Fruit fly (Drosophila melanogaster) whole organism, embryonic: ENCODE results near the gene Zwilch.

Experiments
- CG7556 ChIP-seq: fragments of 200-800 bp; sonication (Bioruptor generic); optimal IDR thresholded peaks from 2 replicates; lab custom pipeline; 2017; ENCODE audit warnings: missing biosample characterization, mild to moderate bottlenecking, missing genetic modification characterization
- CG8388 ChIP-seq: fragments of 200-800 bp; sonication (Bioruptor generic); optimal IDR thresholded peaks from 2 replicates; lab custom pipeline; 2019; ENCODE audit warnings: missing biosample characterization, mild to moderate bottlenecking, missing genetic modification characterization, moderate library complexity
- Fer1 ChIP-seq: fragments of 200-800 bp; sonication (Bioruptor generic); optimal IDR thresholded peaks from 2 replicates; lab custom pipeline; 2017; ENCODE audit warnings: missing biosample characterization, mild to moderate bottlenecking, missing genetic modification characterization
- NC2α ChIP-seq: fragments of 200-800 bp; sonication (Bioruptor generic); optimal IDR thresholded peaks from 2 replicates; lab custom pipeline; 2016; ENCODE audit warnings: missing biosample characterization, missing genetic modification characterization
- Taf1 ChIP-seq: fragments of 200-800 bp; sonication (Bioruptor generic); IDR thresholded peaks from 2 replicates; pipeline ENCODE4 v1.3.6; 2022; ENCODE audit warnings: missing biosample characterization, missing genetic modification characterization
- gsb ChIP-seq: fragments of 200-800 bp; sonication (Bioruptor generic); IDR thresholded peaks from 2 replicates; pipeline ENCODE4 v1.3.6; 2022; ENCODE audit warnings: missing biosample characterization, missing genetic modification characterization

DNA sequence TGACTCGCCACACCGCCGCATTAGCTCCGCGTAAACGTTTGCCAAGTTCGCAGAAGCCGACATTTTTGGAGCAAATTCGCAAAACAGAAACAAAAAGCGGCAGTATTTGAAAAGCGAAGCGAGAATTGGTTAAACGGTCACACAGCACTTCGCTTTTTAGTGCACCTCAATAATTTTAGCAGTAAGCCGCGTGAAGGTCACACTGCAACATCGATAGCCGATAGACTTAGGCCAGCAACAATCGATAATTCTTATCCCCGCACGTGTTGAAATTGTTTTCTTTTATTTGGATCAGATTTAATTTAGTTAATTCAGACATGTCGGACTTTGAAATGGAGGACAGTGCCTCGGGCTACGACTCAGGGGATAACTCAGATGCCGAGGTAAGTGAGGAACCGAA lies at the start of gene Zwilch, which contains the start of gene CG1542:
- TF ChIP-seq Taf1 (GFP tag; lab: Robert Waterston, UW) (no peak), CG7556 (GFP tag; lab: Kevin White, UChicago) (no peak), gsb (GFP tag; lab: Robert Waterston, UW) (no peak), CG8388 (GFP tag; lab: Kevin White, UChicago) (no peak), Fer1 (no peak), NC2α (GFP tag; lab: Kevin White, UChicago) (no peak)
